Fruit fly (Drosophila melanogaster) whole organism, embryonic: ENCODE data around the gene Megf8.

Source experiments
- Ada2b ChIP-seq: fragments of 200-800 bp; sonication (Bioruptor generic); IDR thresholded peaks from 2 replicates; pipeline ENCODE4 v1.3.6; 2022; ENCODE audit warnings: missing biosample characterization, missing genetic modification characterization
- BEAF-32 ChIP-seq: fragments of 200-800 bp; sonication (Bioruptor generic); optimal IDR thresholded peaks from 3 replicates; lab custom pipeline; 2017; ENCODE audit warnings: missing biosample characterization, missing genetic modification characterization, mild to moderate bottlenecking, moderate library complexity, missing genetic modification reagents
- C15 ChIP-seq: fragments of 200-800 bp; sonication (Bioruptor generic); IDR thresholded peaks from 3 replicates; pipeline ENCODE4 v1.3.6; 2022; ENCODE audit warnings: missing biosample characterization, missing genetic modification characterization
- CG10147 ChIP-seq: fragments of 200-800 bp; sonication (Bioruptor generic); optimal IDR thresholded peaks from 2 replicates; lab custom pipeline; 2019; ENCODE audit warnings: missing biosample characterization, mild to moderate bottlenecking, missing genetic modification characterization, moderate library complexity
- CG1024 ChIP-seq: fragments of 200-800 bp; sonication (Bioruptor generic); IDR thresholded peaks from 2 replicates; pipeline ENCODE4 v1.3.6; 2022; ENCODE audit warnings: missing biosample characterization, missing genetic modification characterization
- CG1233 ChIP-seq: fragments of 200-800 bp; sonication (Bioruptor generic); optimal IDR thresholded peaks from 4 replicates; lab custom pipeline; 2018; ENCODE audit warnings: missing biosample characterization, mild to moderate bottlenecking, missing genetic modification characterization
- CG12942 ChIP-seq: fragments of 200-800 bp; sonication (Bioruptor generic); optimal IDR thresholded peaks from 3 replicates; lab custom pipeline; 2016; ENCODE audit warnings: missing biosample characterization, missing genetic modification characterization
- CG13424 ChIP-seq: fragments of 200-800 bp; sonication (Bioruptor generic); optimal IDR thresholded peaks from 2 replicates; lab custom pipeline; 2019; ENCODE audit warnings: missing biosample characterization, mild to moderate bottlenecking, missing genetic modification characterization, moderate library complexity
- CG14860 ChIP-seq: fragments of 200-800 bp; sonication (Bioruptor generic); IDR thresholded peaks from 3 replicates; pipeline ENCODE4 v1.3.6; 2022; ENCODE audit warnings: missing biosample characterization, missing genetic modification characterization; ENCODE audit not compliant: partially characterized antibody
- CG15514 ChIP-seq: fragments of 200-800 bp; sonication (Bioruptor generic); optimal IDR thresholded peaks from 3 replicates; lab custom pipeline; 2017; ENCODE audit warnings: missing biosample characterization, missing genetic modification characterization, mild to moderate bottlenecking, moderate library complexity, missing genetic modification reagents
- CG17385 ChIP-seq: fragments of 200-800 bp; sonication (Bioruptor generic); optimal IDR thresholded peaks from 3 replicates; lab custom pipeline; 2018; ENCODE audit warnings: missing biosample characterization, mild to moderate bottlenecking, missing genetic modification characterization
- CG17829 ChIP-seq: fragments of 200-800 bp; optimal IDR thresholded peaks from 2 replicates; lab custom pipeline; 2019; ENCODE audit warnings: missing biosample characterization, mild to moderate bottlenecking, missing genetic modification characterization, moderate library complexity
- CG3726 ChIP-seq: fragments of 200-800 bp; sonication (Bioruptor generic); IDR thresholded peaks from 3 replicates; pipeline ENCODE4, ENCODE4 v1.3.6; 2022; ENCODE audit warnings: missing biosample characterization, missing genetic modification characterization
- CG4282 ChIP-seq: fragments of 200-800 bp; sonication (Bioruptor generic); optimal IDR thresholded peaks from 2 replicates; lab custom pipeline; 2016; ENCODE audit warnings: missing biosample characterization, missing genetic modification characterization
- CG4424 ChIP-seq: fragments of 200-800 bp; sonication (Bioruptor generic); optimal IDR thresholded peaks from 3 replicates; lab custom pipeline; 2016; ENCODE audit warnings: missing biosample characterization, missing genetic modification characterization
- CG6175 ChIP-seq: fragments of 200-800 bp; sonication (Bioruptor generic); IDR thresholded peaks from 3 replicates; pipeline ENCODE4 v1.3.6; 2022; ENCODE audit warnings: missing biosample characterization, missing genetic modification characterization
- CG6272 ChIP-seq: fragments of 200-800 bp; sonication (Bioruptor generic); IDR thresholded peaks from 2 replicates; pipeline ENCODE4 v1.3.6; 2022; ENCODE audit warnings: missing biosample characterization, missing genetic modification characterization
- CG7556 ChIP-seq: fragments of 200-800 bp; sonication (Bioruptor generic); optimal IDR thresholded peaks from 2 replicates; lab custom pipeline; 2017; ENCODE audit warnings: missing biosample characterization, mild to moderate bottlenecking, missing genetic modification characterization
- CG7963 ChIP-seq: fragments of 200-800 bp; sonication (Bioruptor generic); IDR thresholded peaks from 3 replicates; pipeline ENCODE4 v1.3.6; 2022; ENCODE audit warnings: missing biosample characterization, missing genetic modification characterization; ENCODE audit not compliant: partially characterized antibody
- CG9215 ChIP-seq: fragments of 200-800 bp; sonication (Bioruptor generic); IDR thresholded peaks from 2 replicates; pipeline ENCODE4 v1.3.6; 2022; ENCODE audit warnings: missing biosample characterization, missing genetic modification characterization
- CG9876 ChIP-seq: fragments of 200-800 bp; sonication (Bioruptor generic); optimal IDR thresholded peaks from 2 replicates; lab custom pipeline; 2016; ENCODE audit warnings: missing biosample characterization, missing genetic modification characterization
- CG9932 ChIP-seq: fragments of 200-800 bp; sonication (Bioruptor generic); IDR thresholded peaks from 2 replicates; pipeline ENCODE4 v1.3.6; 2022; ENCODE audit warnings: missing biosample characterization, missing genetic modification characterization
- Dll ChIP-seq: fragments of 200-800 bp; sonication (Bioruptor generic); IDR thresholded peaks from 4 replicates; pipeline ENCODE4 v1.3.6; 2022; ENCODE audit warnings: missing biosample characterization, missing genetic modification characterization; ENCODE audit not compliant: partially characterized antibody
- E2f2 ChIP-seq: fragments of 200-800 bp; sonication (Bioruptor generic); IDR thresholded peaks from 2 replicates; pipeline ENCODE4 v1.3.6; 2022; ENCODE audit warnings: missing biosample characterization, missing genetic modification characterization
- H15 ChIP-seq: fragments of 200-800 bp; sonication (Bioruptor generic); IDR thresholded peaks from 3 replicates; pipeline ENCODE4 v1.3.6; 2022; ENCODE audit warnings: missing biosample characterization, missing genetic modification characterization
- Hand ChIP-seq: fragments of 200-800 bp; sonication (Bioruptor generic); optimal IDR thresholded peaks from 2 replicates; lab custom pipeline; 2017; ENCODE audit warnings: mild to moderate bottlenecking, missing biosample characterization, missing genetic modification reagents, missing genetic modification characterization
- Hmr ChIP-seq: fragments of 200-800 bp; sonication (Bioruptor generic); optimal IDR thresholded peaks from 3 replicates; lab custom pipeline; 2017; ENCODE audit warnings: mild to moderate bottlenecking, missing biosample characterization, missing genetic modification reagents, missing genetic modification characterization
- Jarid2 ChIP-seq: fragments of 200-800 bp; sonication (Bioruptor generic); optimal IDR thresholded peaks from 3 replicates; lab custom pipeline; 2017; ENCODE audit warnings: mild to moderate bottlenecking, missing biosample characterization, missing genetic modification reagents, missing genetic modification characterization
- Nf-YB ChIP-seq: fragments of 200-800 bp; sonication (Bioruptor generic); optimal IDR thresholded peaks from 3 replicates; lab custom pipeline; 2019; ENCODE audit warnings: missing biosample characterization, mild to moderate bottlenecking, missing genetic modification characterization, moderate library complexity
- Side ChIP-seq: fragments of 200-800 bp; sonication (Bioruptor generic); optimal IDR thresholded peaks from 2 replicates; lab custom pipeline; 2016; ENCODE audit warnings: missing biosample characterization, missing genetic modification characterization
- al ChIP-seq: fragments of 200-800 bp; sonication (Bioruptor generic); IDR thresholded peaks from 2 replicates; pipeline ENCODE4 v1.3.6; 2022; ENCODE audit warnings: missing biosample characterization, missing genetic modification characterization
- ase ChIP-seq: fragments of 200-800 bp; sonication (Bioruptor generic); IDR thresholded peaks from 3 replicates; pipeline ENCODE4 v1.3.6; 2022; ENCODE audit warnings: missing biosample characterization, missing genetic modification characterization
- bcd ChIP-seq: fragments of 200-800 bp; sonication (Bioruptor generic); optimal IDR thresholded peaks from 2 replicates; lab custom pipeline; 2017; ENCODE audit warnings: missing biosample characterization, mild to moderate bottlenecking, missing genetic modification characterization
- dimm ChIP-seq: fragments of 200-800 bp; sonication (Bioruptor generic); IDR thresholded peaks from 2 replicates; pipeline ENCODE4 v1.3.6; 2022; ENCODE audit warnings: missing biosample characterization, missing genetic modification characterization
- dmrt99B ChIP-seq: fragments of 200-800 bp; sonication (Bioruptor generic); optimal IDR thresholded peaks from 2 replicates; lab custom pipeline; 2018; ENCODE audit warnings: missing biosample characterization, mild to moderate bottlenecking, missing genetic modification characterization, moderate library complexity
- en ChIP-seq: fragments of 200-800 bp; sonication (Bioruptor generic); optimal IDR thresholded peaks from 2 replicates; lab custom pipeline; 2016; ENCODE audit warnings: missing biosample characterization, missing genetic modification characterization
- esg ChIP-seq: fragments of 200-800 bp; sonication (Bioruptor generic); conservative IDR thresholded peaks from 2 replicates; pipeline ENCODE4 v1.3.6; 2022; ENCODE audit warnings: missing biosample characterization, missing genetic modification characterization
- grau ChIP-seq: fragments of 200-800 bp; optimal IDR thresholded peaks from 3 replicates; lab custom pipeline; 2019; ENCODE audit warnings: missing biosample characterization, mild to moderate bottlenecking, missing genetic modification characterization, moderate library complexity
- gsb-n ChIP-seq: fragments of 200-800 bp; sonication (Bioruptor generic); optimal IDR thresholded peaks from 3 replicates; lab custom pipeline; 2018; ENCODE audit warnings: missing biosample characterization, mild to moderate bottlenecking, missing genetic modification characterization
- gt ChIP-seq: fragments of 200-800 bp; sonication (Bioruptor generic); IDR thresholded peaks from 2 replicates; pipeline ENCODE4 v1.3.6; 2022; ENCODE audit warnings: missing biosample characterization, missing genetic modification characterization
- h ChIP-seq: fragments of >200 bp; optimal IDR thresholded peaks from 2 replicates; lab custom pipeline; 2017
- inv ChIP-seq: fragments of 200-800 bp; sonication (Bioruptor generic); IDR thresholded peaks from 2 replicates; pipeline ENCODE4 v1.3.6; 2022; ENCODE audit warnings: missing biosample characterization, missing genetic modification characterization; ENCODE audit not compliant: partially characterized antibody
- lola ChIP-seq, 3 experiments: fragments of >200 bp in 2 of 3; fragments of 200-800 bp in 1 of 3; sonication (Bioruptor generic) in 1 of 3; optimal IDR thresholded peaks; 2 replicates each; lab custom pipeline; 2017 to 2019; ENCODE audit warnings: missing biosample characterization in 3 of 3, missing genetic modification characterization in 3 of 3, mild to moderate bottlenecking in 1 of 3, moderate library complexity in 1 of 3
- nmo ChIP-seq: fragments of 200-800 bp; sonication (Bioruptor generic); optimal IDR thresholded peaks from 2 replicates; lab custom pipeline; 2018; ENCODE audit warnings: missing biosample characterization, mild to moderate bottlenecking, missing genetic modification characterization, moderate library complexity
- nom ChIP-seq: fragments of 200-800 bp; sonication (Bioruptor generic); optimal IDR thresholded peaks from 2 replicates; lab custom pipeline; 2017; ENCODE audit warnings: missing biosample characterization, missing genetic modification characterization, mild to moderate bottlenecking, moderate library complexity, missing genetic modification reagents
- p53 ChIP-seq: fragments of 200-800 bp; sonication (Bioruptor generic); optimal IDR thresholded peaks from 2 replicates; lab custom pipeline; 2016; ENCODE audit warnings: missing biosample characterization, missing genetic modification characterization
- pb ChIP-seq: fragments of 200-800 bp; sonication (Bioruptor generic); optimal IDR thresholded peaks from 3 replicates; lab custom pipeline; 2016; ENCODE audit warnings: missing biosample characterization, missing genetic modification characterization
- phol ChIP-seq: fragments of 200-800 bp; sonication (Bioruptor generic); optimal IDR thresholded peaks from 3 replicates; lab custom pipeline; 2018; ENCODE audit warnings: missing biosample characterization, mild to moderate bottlenecking, missing genetic modification characterization, moderate library complexity
- ro ChIP-seq: fragments of 200-800 bp; sonication (Bioruptor generic); IDR thresholded peaks from 2 replicates; pipeline ENCODE4 v1.3.6; 2022; ENCODE audit warnings: missing biosample characterization, missing genetic modification characterization
- sob ChIP-seq: fragments of 200-800 bp; sonication (Bioruptor generic); IDR thresholded peaks from 2 replicates; pipeline ENCODE4 v1.3.6; 2022; ENCODE audit warnings: missing biosample characterization, missing genetic modification characterization

Megf8 gene

DNA sequence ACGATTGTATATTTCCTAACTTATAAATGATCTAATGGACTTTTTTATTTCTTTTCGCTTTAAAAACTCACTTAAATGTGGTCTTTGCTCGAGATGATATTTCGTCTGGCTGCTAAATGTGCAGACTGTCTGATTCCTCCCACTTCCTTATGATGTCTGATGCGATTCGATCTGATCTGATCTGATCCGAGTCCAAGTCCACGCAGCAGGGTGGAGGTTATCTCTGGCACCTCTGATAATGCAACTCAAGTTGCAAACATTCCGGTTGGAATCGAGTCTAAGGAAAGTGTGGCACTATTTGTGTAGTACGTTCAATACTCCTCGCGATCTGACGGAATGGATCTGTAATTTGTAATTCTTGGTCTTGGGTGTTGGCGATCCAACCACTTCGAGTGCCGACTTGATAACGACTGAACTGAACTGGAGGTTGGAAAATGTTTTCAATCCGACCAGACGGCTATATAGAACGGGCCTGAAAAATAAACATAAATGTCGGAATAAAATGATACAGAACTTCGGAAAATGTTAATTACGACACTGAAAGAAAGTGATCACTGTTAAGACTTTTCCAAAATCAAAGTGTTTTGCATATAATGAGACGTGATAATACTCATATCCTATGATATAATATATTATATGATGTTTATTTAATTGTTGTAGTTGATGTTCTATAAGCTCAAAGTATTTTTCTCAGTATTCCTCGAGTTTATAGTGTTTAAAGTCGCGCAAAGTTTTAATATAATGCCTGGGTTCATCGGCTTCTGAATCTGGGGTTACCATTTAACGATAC lies 45.8 kb upstream of the Megf8 start (continued):
- TF ChIP-seq CG7556 (GFP tag; lab: Kevin White, UChicago) (no peak), CG17829 (tag; lab: Kevin White, UChicago) (peak; percentile 47), p53 (GFP tag; lab: Kevin White, UChicago) (no peak), C15 (no peak), CG6175 (GFP tag; lab: Robert Waterston, UW) (no peak), inv (no peak), BEAF-32 (GFP tag; lab: Kevin White, UChicago) (no peak), sob (GFP tag; lab: Robert Waterston, UW) (no peak), lola (GFP tag; optimal IDR thresholded peaks at IDR 0.05; lab: Kevin White, UChicago) (no peak), dimm (no peak), CG17385 (GFP tag; lab: Kevin White, UChicago) (no peak), CG12942 (GFP tag; lab: Kevin White, UChicago) (no peak), bcd (GFP tag; lab: Kevin White, UChicago) (no peak), esg (0 out of 2 replicates have a peak, but pooled peaks have one; percentile 10), CG1233 (GFP tag; lab: Kevin White, UChicago) (no peak), en (GFP tag; lab: Kevin White, UChicago) (no peak), h (lab: Kevin White, UChicago) (no peak), ro (GFP tag; lab: Robert Waterston, UW) (no peak), CG9215 (GFP tag; lab: Robert Waterston, UW) (no peak), CG1024 (GFP tag; lab: Robert Waterston, UW) (no peak), Hand (no peak), ase (no peak), E2f2 (peak; percentile 23; the same call in 1 of the 2 replicates), gt (GFP tag; lab: Robert Waterston, UW) (no peak), grau (tag; lab: Kevin White, UChicago) (peak; percentile 31), CG13424 (tag; lab: Kevin White, UChicago) (no peak), CG9932 (GFP tag; lab: Robert Waterston, UW) (no peak), CG6272 (GFP tag; lab: Robert Waterston, UW) (no peak), Hmr (GFP tag; lab: Kevin White, UChicago) (no peak), nmo (peak; percentile 43), CG4282 (GFP tag; lab: Kevin White, UChicago) (no peak), CG3726 (GFP tag; lab: Robert Waterston, UW) (no peak), Side (GFP tag; lab: Kevin White, UChicago) (no peak), CG4424 (GFP tag; lab: Kevin White, UChicago) (no peak), CG7963 (GFP tag; lab: Robert Waterston, UW) (no peak), CG14860 (GFP tag; lab: Robert Waterston, UW) (no peak), al (GFP tag; lab: Robert Waterston, UW) (no peak), gsb-n (tag; lab: Kevin White, UChicago) (no peak), CG15514 (GFP tag; lab: Kevin White, UChicago) (no peak), phol (tag; lab: Kevin White, UChicago) (peak; percentile 57), CG10147 (GFP tag; lab: Kevin White, UChicago) (no peak), Jarid2 (no peak), pb (GFP tag; lab: Kevin White, UChicago) (no peak), Ada2b (GFP tag; lab: Robert Waterston, UW) (no peak), Nf-YB (GFP tag; lab: Kevin White, UChicago) (no peak), H15 (GFP tag; lab: Robert Waterston, UW) (no peak), Dll (GFP tag; lab: Robert Waterston, UW) (no peak), dmrt99B (peak; percentile 60), nom (GFP tag; lab: Kevin White, UChicago) (no peak), CG9876 (GFP tag; lab: Kevin White, UChicago) (no peak)
